Fruit fly (Drosophila melanogaster): ENCODE data around the gene CG13055.

The CG13055 gene

DNA sequence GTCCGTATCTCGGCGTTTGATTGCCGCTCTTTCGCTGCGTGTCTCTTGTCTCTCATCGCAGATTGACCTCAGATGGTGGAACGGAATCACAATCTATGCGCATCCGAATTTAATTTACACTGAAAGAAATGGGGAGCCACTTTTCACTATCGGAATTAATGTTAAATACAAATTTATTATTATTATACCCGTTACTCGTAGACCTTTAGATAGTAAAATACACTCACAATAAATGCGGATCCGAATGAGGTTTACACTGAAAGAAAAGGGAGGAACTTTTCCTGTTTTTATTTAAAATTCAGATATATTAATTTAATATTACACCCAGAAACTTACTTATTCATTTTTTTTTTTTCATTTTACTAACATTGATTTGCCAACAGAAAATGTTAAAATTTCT lies 36.9 kb upstream of the CG13055 start:
- TF ChIP-seq Hr78 (GFP tag; optimal IDR thresholded peaks at IDR 0.05) (no peak), foxo (GFP tag; optimal IDR thresholded peaks at IDR 0.05) (peak in 1 of 2 experiments; percentile 9)

DNA sequence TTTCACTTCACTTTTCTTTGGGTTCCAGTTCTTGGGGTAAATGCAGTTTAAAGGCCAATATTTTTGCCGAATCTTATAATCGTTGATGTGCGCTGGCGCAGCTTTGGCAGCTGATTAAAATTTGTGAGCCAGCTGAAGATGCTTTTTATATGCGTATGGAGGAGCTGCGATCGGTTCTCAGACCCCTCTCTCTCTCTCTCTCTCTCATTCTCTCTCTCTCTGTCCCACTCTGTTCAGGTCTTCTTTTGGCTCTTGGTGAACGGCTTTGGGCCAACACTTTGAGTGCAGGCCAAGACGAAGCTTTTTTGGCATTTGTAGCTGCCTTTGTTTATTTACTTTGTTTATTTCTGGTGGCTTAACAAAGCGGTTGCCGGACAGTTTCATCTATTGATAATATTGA lies 36.2 kb upstream of the CG13055 start, which contains the start of gene CG13046:
CG13046 (minus strand) TSS at position 101 of the 400 bp plus-strand sequence.
- TF ChIP-seq sage (GFP tag; optimal IDR thresholded peaks at IDR 0.05) (no peak), Vsx2 (GFP tag; optimal IDR thresholded peaks at IDR 0.05; ENCODE audit: partially characterized antibody) (no peak), CrebA (GFP tag; optimal IDR thresholded peaks at IDR 0.05; ENCODE audit: borderline replicate concordance) (no peak), GATAd (GFP tag; optimal IDR thresholded peaks at IDR 0.05) (no peak), sv (GFP tag; optimal IDR thresholded peaks at IDR 0.05) (no peak), Hr83 (GFP tag; optimal IDR thresholded peaks at IDR 0.05; ENCODE audit: poor library complexity, severe bottlenecking) (no peak), Dfd (GFP tag; optimal IDR thresholded peaks at IDR 0.05) (no peak), br (GFP tag; optimal IDR thresholded peaks at IDR 0.05) (no peak), CG32264 (GFP tag; optimal IDR thresholded peaks at IDR 0.05) (no peak), dmrt93B (GFP tag; optimal IDR thresholded peaks at IDR 0.05) (no peak)

DNA sequence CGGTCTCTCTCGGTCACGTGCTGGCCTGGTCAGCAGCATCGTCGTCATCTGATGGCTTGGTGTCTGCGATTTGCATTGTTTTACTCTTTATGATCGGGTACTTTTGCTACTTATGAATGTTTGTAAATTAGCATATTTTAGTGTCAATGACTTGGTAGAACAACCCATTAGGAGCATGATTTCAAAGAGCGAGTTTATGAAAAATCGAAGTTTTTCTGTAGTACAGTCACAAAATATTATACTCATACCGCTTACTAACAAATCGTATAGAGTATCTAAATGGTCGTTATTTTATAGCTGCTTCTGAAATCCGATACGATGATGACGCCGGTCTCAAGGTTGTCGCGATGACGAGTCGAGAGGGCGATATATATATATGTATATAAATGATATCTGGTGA lies 34.1 kb upstream of the CG13055 start:
- TF ChIP-seq Rel (GFP tag; optimal IDR thresholded peaks at IDR 0.05), result no peak
- TF ChIP-seq Rel (tag; optimal IDR thresholded peaks at IDR 0.05), result no peak
- TF ChIP-seq fru (GFP tag; optimal IDR thresholded peaks at IDR 0.05), result peak; percentile 50
- TF ChIP-seq Jra (GFP tag; optimal IDR thresholded peaks at IDR 0.05), result no peak
- no peak for TF ChIP-seq Sp1 (GFP tag; optimal IDR thresholded peaks at IDR 0.05)
- TF ChIP-seq lola (GFP tag; optimal IDR thresholded peaks at IDR 0.05), result no peak
- TF ChIP-seq sv (GFP tag; optimal IDR thresholded peaks at IDR 0.05), result no peak
- TF ChIP-seq h (GFP tag; optimal IDR thresholded peaks at IDR 0.05), result peak; percentile 53
- no peak for TF ChIP-seq dsf (GFP tag; optimal IDR thresholded peaks at IDR 0.05; ENCODE audit: borderline replicate concordance)
- no peak for TF ChIP-seq tai (GFP tag; optimal IDR thresholded peaks at IDR 0.05)
- TF ChIP-seq woc (GFP tag; optimal IDR thresholded peaks at IDR 0.05), result peak; percentile 43
- no peak for TF ChIP-seq Myc (optimal IDR thresholded peaks at IDR 0.05)
- no peak for TF ChIP-seq dl (GFP tag; optimal IDR thresholded peaks at IDR 0.05; ENCODE audit: insufficient read depth in 1 of 2, partially characterized antibody in 2 of 2)
- TF ChIP-seq ey (GFP tag; optimal IDR thresholded peaks at IDR 0.05), result peak; percentile 32
- TF ChIP-seq Hr83 (GFP tag; optimal IDR thresholded peaks at IDR 0.05; ENCODE audit: poor library complexity, severe bottlenecking), result no peak
- peak in 1 of 2 experiments; percentile 36 for TF ChIP-seq foxo (GFP tag; optimal IDR thresholded peaks at IDR 0.05)
- no peak for TF ChIP-seq Dfd (GFP tag; optimal IDR thresholded peaks at IDR 0.05)
- TF ChIP-seq HLH106 (tag; optimal IDR thresholded peaks at IDR 0.05), result peak; percentile 42
- TF ChIP-seq Dif (GFP tag; optimal IDR thresholded peaks at IDR 0.05; ENCODE audit: partially characterized antibody), result no peak
- TF ChIP-seq Hnf4 (GFP tag; optimal IDR thresholded peaks at IDR 0.05), result peak; percentile 13
- TF ChIP-seq CG9705 (GFP tag; optimal IDR thresholded peaks at IDR 0.05), result no peak
- TF ChIP-seq brk (GFP tag; optimal IDR thresholded peaks at IDR 0.05), result no peak
- TF ChIP-seq OdsH (GFP tag; optimal IDR thresholded peaks at IDR 0.05), result peak; percentile 34
- no peak for TF ChIP-seq pan (optimal IDR thresholded peaks at IDR 0.05)
- peak; percentile 53 for TF ChIP-seq br (GFP tag; optimal IDR thresholded peaks at IDR 0.05)
- peak; percentile 51 for TF ChIP-seq rgr (GFP tag; optimal IDR thresholded peaks at IDR 0.05)
- TF ChIP-seq sage (GFP tag; optimal IDR thresholded peaks at IDR 0.05), result no peak
- no peak for TF ChIP-seq N (GFP tag; optimal IDR thresholded peaks at IDR 0.05)
- no peak for TF ChIP-seq Hr78 (GFP tag; optimal IDR thresholded peaks at IDR 0.05)

dm6 chr3L:16285346-16285911 lies 33.3 kb upstream of the CG13055 start, which contains the start of gene CG13047:
CG13047 (minus strand) TSS chr3L:16285396.
- TF ChIP-seq h (GFP tag; optimal IDR thresholded peaks at IDR 0.05) (no peak), Myc (optimal IDR thresholded peaks at IDR 0.05) (no peak), pan (optimal IDR thresholded peaks at IDR 0.05) (no peak), br (GFP tag; optimal IDR thresholded peaks at IDR 0.05) (no peak)

Measured in whole organism, wandering third instar larva.